Worm (Caenorhabditis elegans) whole organism, early embryonic: Measurements from ENCODE around the gene srx-97.

Source experiments
- B0310.2 ChIP-seq: sonication (generic microtip); optimal IDR thresholded peaks from 2 replicates; lab custom pipeline; 2016; ENCODE audit warnings: mild to moderate bottlenecking, missing genetic modification characterization, missing compliant biosample characterization
- F13C5.2 ChIP-seq: sonication (generic microtip); optimal IDR thresholded peaks from 2 replicates; lab custom pipeline; 2017; ENCODE audit warnings: mild to moderate bottlenecking, missing genetic modification characterization, inconsistent platforms, missing compliant biosample characterization
- aly-1 ChIP-seq: sonication (generic microtip); optimal IDR thresholded peaks from 2 replicates; lab custom pipeline; 2016; ENCODE audit warnings: missing genetic modification characterization, missing compliant biosample characterization
- ama-1 ChIP-seq: fragments of 150-350 bp; optimal IDR thresholded peaks from 2 replicates; lab custom pipeline; 2014
- ceh-13 ChIP-seq: fragments of 200-800 bp; sonication (Bioruptor generic); optimal IDR thresholded peaks from 2 replicates; lab custom pipeline; 2018; ENCODE audit warnings: mild to moderate bottlenecking, missing genetic modification characterization, missing compliant biosample characterization
- ceh-36 ChIP-seq: sonication (generic microtip); optimal IDR thresholded peaks from 2 replicates; lab custom pipeline; 2016; ENCODE audit warnings: missing genetic modification characterization, inconsistent platforms, missing compliant biosample characterization
- ets-7 ChIP-seq: sonication (generic microtip); optimal IDR thresholded peaks from 2 replicates; lab custom pipeline; 2016; ENCODE audit warnings: missing genotype, missing genetic modification characterization, missing compliant biosample characterization
- flt-1 ChIP-seq: fragments of 200-800 bp; sonication (Bioruptor generic); IDR thresholded peaks from 2 replicates; pipeline ENCODE4 v1.3.6; 2022; ENCODE audit warnings: missing genetic modification characterization, missing compliant biosample characterization
- hmbx-1 ChIP-seq: sonication (generic microtip); optimal IDR thresholded peaks from 2 replicates; lab custom pipeline; 2016; ENCODE audit warnings: mild to moderate bottlenecking, missing genetic modification characterization, missing compliant biosample characterization
- hmg-4 ChIP-seq: fragments of 200-800 bp; sonication (Bioruptor generic); optimal IDR thresholded peaks from 2 replicates; lab custom pipeline; 2018; ENCODE audit warnings: mild to moderate bottlenecking, missing genetic modification characterization, missing compliant biosample characterization
- hnd-1 ChIP-seq: sonication (generic microtip); optimal IDR thresholded peaks from 2 replicates; lab custom pipeline; 2016; ENCODE audit warnings: missing genetic modification characterization, missing compliant biosample characterization
- pes-1 ChIP-seq: fragments of 200-800 bp; sonication (Bioruptor generic); IDR thresholded peaks from 2 replicates; pipeline ENCODE4 v1.3.6; 2022; ENCODE audit warnings: missing genetic modification reagents, missing genetic modification characterization, missing compliant biosample characterization
- scrt-1 ChIP-seq: fragments of 200-800 bp; sonication (Bioruptor generic); IDR thresholded peaks from 2 replicates; pipeline ENCODE4 v1.3.6; 2022; ENCODE audit warnings: missing genetic modification characterization, missing compliant biosample characterization
- sea-1 ChIP-seq: fragments of 200-800 bp; sonication (Bioruptor generic); conservative IDR thresholded peaks from 2 replicates; pipeline ENCODE4 v1.3.6; 2022; ENCODE audit warnings: missing genetic modification characterization, missing compliant biosample characterization
- tbx-11 ChIP-seq: fragments of 200-800 bp; sonication (Bioruptor generic); IDR thresholded peaks from 2 replicates; pipeline ENCODE4 v1.3.6; 2022; ENCODE audit warnings: missing genetic modification characterization, missing compliant biosample characterization
- tbx-37 ChIP-seq: fragments of 200-800 bp; sonication (Bioruptor generic); conservative IDR thresholded peaks from 2 replicates; pipeline ENCODE4 v1.3.6; 2022; ENCODE audit warnings: missing genetic modification reagents, missing genetic modification characterization, missing compliant biosample characterization
- tra-4 ChIP-seq: sonication (generic microtip); optimal IDR thresholded peaks from 2 replicates; lab custom pipeline; 2017; ENCODE audit warnings: missing genetic modification characterization, missing compliant biosample characterization

srx-97 gene

DNA sequence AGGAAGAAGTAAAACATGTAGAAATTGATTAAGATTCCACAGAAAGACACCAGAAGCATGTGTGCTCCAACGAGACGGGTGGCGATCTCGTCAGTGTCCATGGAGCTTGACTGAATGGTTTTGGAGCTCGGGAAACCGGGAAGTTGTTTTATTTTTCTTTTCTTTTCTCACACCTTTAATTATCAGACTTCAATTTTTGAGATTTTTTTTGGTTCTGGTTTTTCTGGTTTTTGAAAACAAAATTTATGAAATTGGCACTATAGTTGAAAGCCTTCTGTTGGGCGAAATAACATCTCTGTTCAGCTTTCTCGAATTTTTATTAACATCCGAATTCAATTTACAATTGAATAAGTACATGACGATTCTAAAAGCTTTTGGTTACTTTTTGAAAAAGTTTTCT lies 30.4 kb upstream of the srx-97 start, which contains the start of gene srx-104:
srx-104 (minus strand) TSS at position 101 of the 400 bp plus-strand sequence.
- no peak for TF ChIP-seq ama-1 (lab: Kevin White, UChicago)
- TF ChIP-seq hmg-4 (GFP tag; lab: Kevin White, UChicago): no peak
- no peak for TF ChIP-seq tbx-11
- TF ChIP-seq F13C5.2 (tag; lab: Kevin White, UChicago): no peak
- TF ChIP-seq ets-7: no peak
- no peak for TF ChIP-seq hmbx-1 (tag; lab: Kevin White, UChicago)
- TF ChIP-seq flt-1: no peak
- TF ChIP-seq B0310.2 (tag; lab: Kevin White, UChicago): no peak
- no peak for TF ChIP-seq sea-1 (GFP tag; lab: Robert Waterston, UW)
- TF ChIP-seq ceh-13 (GFP tag; lab: Kevin White, UChicago): no peak

DNA sequence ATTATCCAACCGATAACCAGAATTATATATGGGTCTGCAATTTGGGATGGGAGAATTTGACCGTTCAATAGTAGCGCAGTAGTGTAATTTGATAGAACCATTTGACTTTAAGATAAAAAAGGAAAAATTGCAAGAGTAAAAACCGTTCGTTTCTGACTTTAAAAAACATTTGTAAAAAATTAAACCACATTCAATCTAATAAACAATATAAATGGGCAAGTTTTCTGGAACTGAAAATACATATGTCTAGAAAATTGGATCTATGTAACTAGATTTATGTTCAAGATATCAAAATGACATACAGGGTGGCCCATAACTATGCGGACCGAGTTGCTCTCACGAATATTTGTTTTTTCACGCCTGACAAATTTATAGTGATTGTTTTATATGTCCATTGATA lies 25.4 kb upstream of the srx-97 start, which contains the start of gene srx-102:
srx-102 (minus strand) TSS at position 101 of the 400 bp plus-strand sequence.
- TF ChIP-seq F13C5.2 (tag; lab: Kevin White, UChicago): no peak
- TF ChIP-seq ets-7: no peak
- no peak for TF ChIP-seq scrt-1 (GFP tag; lab: Robert Waterston, UW)
- no peak for TF ChIP-seq ceh-13 (GFP tag; lab: Kevin White, UChicago)
- no peak for TF ChIP-seq flt-1
- TF ChIP-seq hmg-4 (GFP tag; lab: Kevin White, UChicago): no peak
- TF ChIP-seq aly-1 (tag; lab: Kevin White, UChicago): no peak
- TF ChIP-seq hmbx-1 (tag; lab: Kevin White, UChicago): no peak
- no peak for TF ChIP-seq pes-1
- no peak for TF ChIP-seq hnd-1 (tag; lab: Kevin White, UChicago)
- no peak for TF ChIP-seq tra-4 (tag; lab: Kevin White, UChicago)
- TF ChIP-seq ama-1 (lab: Kevin White, UChicago): no peak
- no peak for TF ChIP-seq B0310.2 (tag; lab: Kevin White, UChicago)
- TF ChIP-seq tbx-11: no peak
- TF ChIP-seq tbx-37 (GFP tag; lab: Robert Waterston, UW): no peak
- no peak for TF ChIP-seq ceh-36 (tag; lab: Kevin White, UChicago)
- no peak for TF ChIP-seq sea-1 (GFP tag; lab: Robert Waterston, UW)

DNA sequence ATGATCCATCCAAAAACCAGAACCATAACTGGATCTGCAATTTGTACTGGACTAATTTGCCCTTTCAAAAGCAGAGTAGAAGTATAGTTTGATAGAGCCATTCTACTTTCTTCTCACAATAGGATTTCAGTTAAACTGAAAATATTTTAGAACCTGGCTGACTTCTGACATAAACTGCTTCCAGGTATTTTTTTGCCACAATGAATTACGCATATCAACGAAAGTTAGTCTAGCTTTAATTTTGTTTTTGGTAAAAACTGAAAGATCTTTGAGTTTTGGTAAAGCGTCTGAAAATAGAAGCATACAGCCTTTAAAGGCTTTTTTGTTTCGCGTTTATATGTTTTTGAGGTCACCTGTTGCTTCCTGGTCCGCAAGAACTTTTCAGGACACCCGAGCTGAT lies 21.4 kb upstream of the srx-97 start, which contains the start of gene srx-101:
srx-101 (minus strand) TSS at position 101 of the 400 bp plus-strand sequence.
- TF ChIP-seq ceh-36 (tag; lab: Kevin White, UChicago) (no peak), B0310.2 (tag; lab: Kevin White, UChicago) (no peak), hmbx-1 (tag; lab: Kevin White, UChicago) (no peak), tbx-37 (GFP tag; lab: Robert Waterston, UW) (no peak), tra-4 (tag; lab: Kevin White, UChicago) (no peak), scrt-1 (GFP tag; lab: Robert Waterston, UW) (no peak), flt-1 (no peak), ama-1 (lab: Kevin White, UChicago) (no peak), pes-1 (no peak)

DNA sequence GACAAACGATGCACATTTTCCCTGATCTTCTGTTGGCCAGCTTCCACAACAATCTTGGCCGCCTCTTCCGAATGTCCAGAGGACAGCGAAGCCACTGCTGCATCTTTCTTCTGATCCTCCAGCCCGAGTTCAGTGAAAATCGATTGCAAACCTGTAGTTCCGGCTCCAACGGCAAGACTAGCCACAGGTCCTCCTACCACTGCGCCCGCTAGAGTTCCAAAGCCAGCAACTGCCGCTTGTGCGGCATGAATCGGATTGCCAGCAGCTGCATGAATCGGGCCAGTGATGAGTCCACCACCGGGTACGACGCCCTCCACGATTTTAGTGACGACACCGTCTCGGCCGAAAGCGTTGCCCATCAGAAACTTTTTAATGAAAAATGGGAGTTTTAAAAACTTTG lies 19.1 kb upstream of the srx-97 start, which contains the start of gene ifas-1:
ifas-1 (minus strand) TSS at position 387 of the 400 bp plus-strand sequence.
- TF ChIP-seq tbx-11 (no peak), sea-1 (GFP tag; lab: Robert Waterston, UW) (no peak), ets-7 (no peak), F13C5.2 (tag; lab: Kevin White, UChicago) (no peak), ceh-36 (tag; lab: Kevin White, UChicago) (no peak), hnd-1 (tag; lab: Kevin White, UChicago) (no peak), ama-1 (lab: Kevin White, UChicago) (no peak)

DNA sequence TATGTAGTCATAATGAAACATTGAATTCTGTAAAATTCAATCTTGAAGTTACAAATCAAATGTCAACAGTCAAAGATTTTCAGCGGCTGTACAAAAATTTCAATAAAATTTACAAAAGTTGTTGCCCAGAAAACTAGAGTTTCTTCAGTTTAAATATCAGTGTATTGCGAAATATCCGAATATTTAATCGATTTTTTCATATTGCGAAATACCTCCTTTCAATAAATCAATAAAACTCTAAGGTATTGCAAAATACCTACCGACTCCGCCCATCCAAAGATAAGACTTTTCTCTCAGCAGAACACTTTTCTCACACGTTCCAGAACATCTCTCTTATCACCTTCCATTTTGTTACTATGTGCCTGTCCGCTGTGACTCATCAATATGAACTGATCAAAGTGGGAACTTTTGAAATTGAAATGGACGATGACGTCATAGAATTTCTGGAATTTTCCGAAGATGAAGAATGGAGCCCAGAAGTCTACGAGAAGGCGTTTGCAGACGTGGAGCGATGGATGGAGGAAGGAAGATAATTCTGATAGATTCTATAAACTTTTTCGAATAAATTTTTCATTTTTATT lies 15.4 kb upstream of the srx-97 start:
- TF ChIP-seq ceh-13 (GFP tag; lab: Kevin White, UChicago) (no peak), hmbx-1 (tag; lab: Kevin White, UChicago) (no peak), F13C5.2 (tag; lab: Kevin White, UChicago) (no peak), ceh-36 (tag; lab: Kevin White, UChicago) (no peak), tbx-37 (GFP tag; lab: Robert Waterston, UW) (no peak), B0310.2 (tag; lab: Kevin White, UChicago) (no peak), flt-1 (no peak), tbx-11 (no peak), sea-1 (GFP tag; lab: Robert Waterston, UW) (no peak), hmg-4 (GFP tag; lab: Kevin White, UChicago) (no peak), scrt-1 (GFP tag; lab: Robert Waterston, UW) (no peak)

DNA sequence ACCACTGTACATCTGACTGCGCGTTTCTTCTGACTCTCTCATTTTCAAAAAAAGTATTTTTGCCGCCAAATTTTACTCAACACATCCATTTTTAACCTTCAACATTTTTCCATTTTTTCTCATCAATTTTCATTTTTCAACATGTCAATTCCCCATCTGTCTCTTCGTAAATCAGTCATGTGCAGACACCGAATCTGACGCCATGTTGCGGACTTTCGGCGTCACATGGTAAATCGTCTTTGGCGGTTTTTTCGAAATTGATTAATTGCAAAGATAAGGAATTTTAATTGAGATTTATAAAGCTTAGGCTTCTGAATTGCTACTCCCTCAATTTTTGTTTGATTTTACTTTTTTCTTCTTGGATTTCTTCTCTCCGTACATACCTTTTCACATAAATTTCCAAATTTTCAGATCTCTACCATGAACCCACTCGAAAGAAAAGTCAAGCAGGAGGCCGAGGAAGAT lies 13.6 kb upstream of the srx-97 start, which contains the start of gene F19B10.1:
F19B10.1 (plus strand) TSS at position 415 of the 465 bp plus-strand sequence.
- TF ChIP-seq scrt-1 (GFP tag; lab: Robert Waterston, UW): no peak
- TF ChIP-seq ets-7: no peak
- no peak for TF ChIP-seq tbx-37 (GFP tag; lab: Robert Waterston, UW)
- no peak for TF ChIP-seq flt-1
- no peak for TF ChIP-seq ceh-13 (GFP tag; lab: Kevin White, UChicago)
- TF ChIP-seq hmg-4 (GFP tag; lab: Kevin White, UChicago): no peak
- TF ChIP-seq ceh-36 (tag; lab: Kevin White, UChicago): no peak
- TF ChIP-seq hnd-1 (tag; lab: Kevin White, UChicago): no peak

DNA sequence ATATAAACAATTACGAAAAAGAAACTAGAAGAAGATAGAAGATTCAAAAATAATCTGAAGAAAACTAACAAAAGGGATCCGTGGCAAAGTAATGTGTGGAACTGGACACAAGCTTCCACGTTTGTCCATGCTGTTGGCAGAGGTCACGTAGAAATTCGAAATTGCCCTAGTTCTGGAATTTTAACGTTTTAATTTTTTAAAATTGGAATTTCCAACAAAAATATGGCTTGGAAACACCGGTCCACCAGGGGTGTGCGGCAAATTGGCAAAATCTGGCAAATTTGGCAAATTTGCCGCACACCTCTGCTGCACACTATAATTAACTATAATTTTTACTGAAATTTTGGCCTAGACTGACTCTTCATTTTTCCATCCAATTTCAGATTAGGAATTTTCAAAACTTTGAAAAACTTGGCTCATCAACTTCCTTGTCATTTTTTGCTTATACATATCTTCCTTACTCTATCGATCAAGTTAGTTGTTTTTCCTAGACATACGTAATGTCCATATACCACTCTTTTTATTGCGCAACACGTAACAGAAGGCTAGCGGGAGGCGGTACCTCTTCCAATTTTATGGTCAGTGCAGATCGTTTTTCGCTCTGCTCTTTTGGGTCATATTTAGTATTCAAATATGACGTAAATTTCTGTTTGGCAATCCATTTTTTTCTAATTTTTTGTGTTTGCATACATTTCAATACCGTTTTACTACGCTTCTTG lies 12.3 kb upstream of the srx-97 start, which contains the start of gene F19B10.10:
F19B10.10 (minus strand) TSS at position 51 of the 719 bp plus-strand sequence.
- TF ChIP-seq tra-4 (tag; lab: Kevin White, UChicago): no peak
- no peak for TF ChIP-seq scrt-1 (GFP tag; lab: Robert Waterston, UW)
- no peak for TF ChIP-seq F13C5.2 (tag; lab: Kevin White, UChicago)
